Fruit fly (Drosophila melanogaster) whole organism, embryonic: Measurements from ENCODE around the gene Pgd.

ENCODE experiments used
- ATbp ChIP-seq: fragments of 200-800 bp; sonication (Bioruptor generic); optimal IDR thresholded peaks from 2 replicates; lab custom pipeline; 2017; ENCODE audit warnings: missing biosample characterization, mild to moderate bottlenecking, missing genetic modification characterization, missing genetic modification reagents
- Adf1 ChIP-seq: fragments of 200-800 bp; sonication (Bioruptor generic); IDR thresholded peaks from 2 replicates; pipeline ENCODE4 v1.3.6; 2022; ENCODE audit warnings: missing biosample characterization, missing genetic modification characterization
- Asciz ChIP-seq: fragments of 200-800 bp; sonication (Bioruptor generic); optimal IDR thresholded peaks from 2 replicates; lab custom pipeline; 2017; ENCODE audit warnings: missing biosample characterization, mild to moderate bottlenecking, missing genetic modification characterization, missing genetic modification reagents
- CG11504 ChIP-seq: fragments of 200-800 bp; sonication (Bioruptor generic); optimal IDR thresholded peaks from 3 replicates; lab custom pipeline; 2019; ENCODE audit warnings: missing biosample characterization, mild to moderate bottlenecking, missing genetic modification characterization, moderate library complexity
- CG12659 ChIP-seq: fragments of 200-800 bp; sonication (Bioruptor generic); optimal IDR thresholded peaks from 3 replicates; lab custom pipeline; 2017; ENCODE audit warnings: mild to moderate bottlenecking, missing biosample characterization, missing genetic modification reagents, missing genetic modification characterization
- CG14441 ChIP-seq: fragments of 200-800 bp; sonication (Bioruptor generic); IDR thresholded peaks from 2 replicates; pipeline ENCODE4 v1.3.6; 2022; ENCODE audit warnings: missing biosample characterization, missing genetic modification characterization
- CG15696 ChIP-seq: fragments of 200-800 bp; sonication (Bioruptor generic); optimal IDR thresholded peaks from 2 replicates; lab custom pipeline; 2019; ENCODE audit warnings: missing biosample characterization, mild to moderate bottlenecking, missing genetic modification characterization, moderate library complexity
- CG1603 ChIP-seq: fragments of 200-800 bp; sonication (Bioruptor generic); optimal IDR thresholded peaks from 2 replicates; lab custom pipeline; 2019; ENCODE audit warnings: missing biosample characterization, mild to moderate bottlenecking, missing genetic modification characterization, moderate library complexity
- CG1792 ChIP-seq: fragments of 200-800 bp; sonication (Bioruptor generic); optimal IDR thresholded peaks from 2 replicates; lab custom pipeline; 2016; ENCODE audit warnings: missing biosample characterization, missing genetic modification characterization
- CG3163 ChIP-seq: fragments of 200-800 bp; sonication (Bioruptor generic); optimal IDR thresholded peaks from 3 replicates; lab custom pipeline; 2016; ENCODE audit warnings: missing biosample characterization, missing genetic modification characterization
- CG5180 ChIP-seq: fragments of 200-800 bp; sonication (Bioruptor generic); optimal IDR thresholded peaks from 3 replicates; lab custom pipeline; 2017; ENCODE audit warnings: missing biosample characterization, missing genetic modification characterization, mild to moderate bottlenecking, moderate library complexity, missing genetic modification reagents
- CG6175 ChIP-seq: fragments of 200-800 bp; sonication (Bioruptor generic); IDR thresholded peaks from 3 replicates; pipeline ENCODE4 v1.3.6; 2022; ENCODE audit warnings: missing biosample characterization, missing genetic modification characterization
- CG6683 ChIP-seq: fragments of 200-800 bp; sonication (Bioruptor generic); optimal IDR thresholded peaks from 2 replicates; lab custom pipeline; 2017; ENCODE audit warnings: missing biosample characterization, mild to moderate bottlenecking, missing genetic modification characterization, missing genetic modification reagents
- CG7745 ChIP-seq: fragments of 200-800 bp; sonication (Bioruptor generic); optimal IDR thresholded peaks from 2 replicates; lab custom pipeline; 2018; ENCODE audit warnings: missing biosample characterization, mild to moderate bottlenecking, missing genetic modification characterization, moderate library complexity
- CG7786 ChIP-seq: fragments of 200-800 bp; sonication (Bioruptor generic); optimal IDR thresholded peaks from 2 replicates; lab custom pipeline; 2016; ENCODE audit warnings: missing biosample characterization, missing genetic modification characterization
- CG7987 ChIP-seq: fragments of 200-800 bp; sonication (Bioruptor generic); optimal IDR thresholded peaks from 2 replicates; lab custom pipeline; 2018; ENCODE audit warnings: missing biosample characterization, mild to moderate bottlenecking, missing genetic modification characterization, moderate library complexity
- CG8924 ChIP-seq: fragments of 200-800 bp; optimal IDR thresholded peaks from 3 replicates; lab custom pipeline; 2019; ENCODE audit warnings: missing biosample characterization, mild to moderate bottlenecking, missing genetic modification characterization, moderate library complexity
- Chrac-16 ChIP-seq: fragments of 200-800 bp; sonication (Bioruptor generic); optimal IDR thresholded peaks from 3 replicates; lab custom pipeline; 2016; ENCODE audit warnings: missing biosample characterization, missing genetic modification characterization
- Deaf1 ChIP-seq: fragments of 200-800 bp; optimal IDR thresholded peaks from 3 replicates; lab custom pipeline; 2019; ENCODE audit warnings: missing biosample characterization, mild to moderate bottlenecking, missing genetic modification characterization, moderate library complexity
- Dll ChIP-seq: fragments of 200-800 bp; sonication (Bioruptor generic); IDR thresholded peaks from 4 replicates; pipeline ENCODE4 v1.3.6; 2022; ENCODE audit warnings: missing biosample characterization, missing genetic modification characterization; ENCODE audit not compliant: partially characterized antibody
- Ets65A ChIP-seq: fragments of 200-800 bp; sonication (Bioruptor generic); peaks from one replicate; lab custom pipeline; 2016; ENCODE audit warnings: missing biosample characterization, missing genetic modification characterization
- Jarid2 ChIP-seq: fragments of 200-800 bp; sonication (Bioruptor generic); optimal IDR thresholded peaks from 3 replicates; lab custom pipeline; 2017; ENCODE audit warnings: mild to moderate bottlenecking, missing biosample characterization, missing genetic modification reagents, missing genetic modification characterization
- Med ChIP-seq: fragments of 200-800 bp; sonication (Bioruptor generic); peaks from one replicate; lab custom pipeline; 2016; ENCODE audit warnings: missing biosample characterization, missing genetic modification characterization, mild to moderate bottlenecking, inconsistent platforms, moderate library complexity
- Sox100B ChIP-seq: fragments of 200-800 bp; sonication (Bioruptor generic); optimal IDR thresholded peaks from 3 replicates; lab custom pipeline; 2018; ENCODE audit warnings: missing biosample characterization, mild to moderate bottlenecking, missing genetic modification characterization
- amos ChIP-seq: fragments of 200-800 bp; sonication (Bioruptor generic); IDR thresholded peaks from 2 replicates; pipeline ENCODE4 v1.3.6; 2022; ENCODE audit warnings: missing biosample characterization, missing genetic modification characterization; ENCODE audit not compliant: partially characterized antibody
- ase ChIP-seq: fragments of 200-800 bp; sonication (Bioruptor generic); IDR thresholded peaks from 3 replicates; pipeline ENCODE4 v1.3.6; 2022; ENCODE audit warnings: missing biosample characterization, missing genetic modification characterization
- bigmax ChIP-seq: fragments of 200-800 bp; sonication (Bioruptor generic); optimal IDR thresholded peaks from 2 replicates; lab custom pipeline; 2018; ENCODE audit warnings: missing biosample characterization, mild to moderate bottlenecking, missing genetic modification characterization
- cad ChIP-seq: fragments of >200 bp; optimal IDR thresholded peaks from 2 replicates; lab custom pipeline; 2017; ENCODE audit warnings: missing biosample characterization, missing genetic modification characterization
- crol ChIP-seq: fragments of 200-800 bp; sonication (Bioruptor generic); IDR thresholded peaks from 2 replicates; pipeline ENCODE4 v1.3.6; 2022; ENCODE audit warnings: missing biosample characterization, missing genetic modification characterization
- crp ChIP-seq, 2 experiments: fragments of 200-800 bp; sonication (Bioruptor generic); optimal IDR thresholded peaks; 2 replicates in 1 of 2; 3 replicates in 1 of 2; lab custom pipeline; 2017; ENCODE audit warnings: missing biosample characterization in 2 of 2, missing genetic modification characterization in 2 of 2, mild to moderate bottlenecking in 1 of 2, moderate library complexity in 1 of 2
- cwo ChIP-seq: fragments of 200-800 bp; sonication (Bioruptor generic); optimal IDR thresholded peaks from 3 replicates; lab custom pipeline; 2017; ENCODE audit warnings: missing biosample characterization, missing genetic modification characterization, mild to moderate bottlenecking, moderate library complexity, missing genetic modification reagents
- dysf ChIP-seq: fragments of 200-800 bp; sonication (Bioruptor generic); IDR thresholded peaks from 3 replicates; pipeline ENCODE4 v1.3.6; 2022; ENCODE audit warnings: missing biosample characterization, missing genetic modification characterization
- exex ChIP-seq: fragments of 200-800 bp; sonication (Bioruptor generic); optimal IDR thresholded peaks from 4 replicates; lab custom pipeline; 2018; ENCODE audit warnings: missing biosample characterization, mild to moderate bottlenecking, missing genetic modification characterization, moderate library complexity
- jumu ChIP-seq: fragments of 200-800 bp; sonication (Bioruptor generic); optimal IDR thresholded peaks from 3 replicates; lab custom pipeline; 2016; ENCODE audit warnings: missing biosample characterization, missing genetic modification characterization
- lab ChIP-seq: fragments of 200-800 bp; sonication (Bioruptor generic); optimal IDR thresholded peaks from 3 replicates; lab custom pipeline; 2017; ENCODE audit warnings: missing biosample characterization, missing genetic modification characterization, mild to moderate bottlenecking, moderate library complexity, missing genetic modification reagents
- maf-S ChIP-seq: fragments of 200-800 bp; sonication (Bioruptor generic); optimal IDR thresholded peaks from 2 replicates; lab custom pipeline; 2016; ENCODE audit warnings: missing biosample characterization, missing genetic modification characterization
- pb ChIP-seq: fragments of 200-800 bp; sonication (Bioruptor generic); optimal IDR thresholded peaks from 3 replicates; lab custom pipeline; 2016; ENCODE audit warnings: missing biosample characterization, missing genetic modification characterization
- repo ChIP-seq: fragments of 200-800 bp; sonication (Bioruptor generic); optimal IDR thresholded peaks from 2 replicates; lab custom pipeline; 2016; ENCODE audit warnings: missing biosample characterization, missing genetic modification characterization
- salm ChIP-seq: fragments of 200-800 bp; sonication (Bioruptor generic); optimal IDR thresholded peaks from 2 replicates; lab custom pipeline; 2018; ENCODE audit warnings: missing biosample characterization, mild to moderate bottlenecking, missing genetic modification characterization
- sc ChIP-seq, 3 experiments: fragments of >200 bp in 2 of 3; fragments of 200-800 bp in 1 of 3; sonication (Bioruptor generic) in 1 of 3; optimal IDR thresholded peaks; 2 replicates in 2 of 3; 3 replicates in 1 of 3; lab custom pipeline; 2017; ENCODE audit warnings: mild to moderate bottlenecking in 1 of 3, missing biosample characterization in 1 of 3, missing genetic modification characterization in 1 of 3, missing genetic modification reagents in 1 of 3
- sens ChIP-seq: fragments of 200-800 bp; sonication (Bioruptor generic); peaks from one replicate; lab custom pipeline; 2016; ENCODE audit warnings: missing biosample characterization, missing genetic modification characterization
- so ChIP-seq: fragments of 200-800 bp; sonication (Bioruptor generic); IDR thresholded peaks from 3 replicates; pipeline ENCODE4 v1.3.6; 2022; ENCODE audit warnings: missing biosample characterization, missing genetic modification characterization
- sug ChIP-seq: fragments of 200-800 bp; optimal IDR thresholded peaks from 2 replicates; lab custom pipeline; 2019; ENCODE audit warnings: missing biosample characterization, mild to moderate bottlenecking, missing genetic modification characterization, moderate library complexity
- toy ChIP-seq: fragments of 200-800 bp; sonication (Bioruptor generic); IDR thresholded peaks from 2 replicates; pipeline ENCODE4 v1.3.6; 2022; ENCODE audit warnings: missing biosample characterization, missing genetic modification characterization
- vnd ChIP-seq: fragments of 200-800 bp; sonication (Bioruptor generic); IDR thresholded peaks from 3 replicates; pipeline ENCODE4 v1.3.6; 2022; ENCODE audit warnings: missing biosample characterization, missing genetic modification characterization; ENCODE audit not compliant: partially characterized antibody
- z ChIP-seq: fragments of 200-800 bp; sonication (Bioruptor generic); IDR thresholded peaks from 3 replicates; pipeline ENCODE4 v1.3.6; 2022; ENCODE audit warnings: missing biosample characterization, missing genetic modification characterization

The Pgd gene

DNA sequence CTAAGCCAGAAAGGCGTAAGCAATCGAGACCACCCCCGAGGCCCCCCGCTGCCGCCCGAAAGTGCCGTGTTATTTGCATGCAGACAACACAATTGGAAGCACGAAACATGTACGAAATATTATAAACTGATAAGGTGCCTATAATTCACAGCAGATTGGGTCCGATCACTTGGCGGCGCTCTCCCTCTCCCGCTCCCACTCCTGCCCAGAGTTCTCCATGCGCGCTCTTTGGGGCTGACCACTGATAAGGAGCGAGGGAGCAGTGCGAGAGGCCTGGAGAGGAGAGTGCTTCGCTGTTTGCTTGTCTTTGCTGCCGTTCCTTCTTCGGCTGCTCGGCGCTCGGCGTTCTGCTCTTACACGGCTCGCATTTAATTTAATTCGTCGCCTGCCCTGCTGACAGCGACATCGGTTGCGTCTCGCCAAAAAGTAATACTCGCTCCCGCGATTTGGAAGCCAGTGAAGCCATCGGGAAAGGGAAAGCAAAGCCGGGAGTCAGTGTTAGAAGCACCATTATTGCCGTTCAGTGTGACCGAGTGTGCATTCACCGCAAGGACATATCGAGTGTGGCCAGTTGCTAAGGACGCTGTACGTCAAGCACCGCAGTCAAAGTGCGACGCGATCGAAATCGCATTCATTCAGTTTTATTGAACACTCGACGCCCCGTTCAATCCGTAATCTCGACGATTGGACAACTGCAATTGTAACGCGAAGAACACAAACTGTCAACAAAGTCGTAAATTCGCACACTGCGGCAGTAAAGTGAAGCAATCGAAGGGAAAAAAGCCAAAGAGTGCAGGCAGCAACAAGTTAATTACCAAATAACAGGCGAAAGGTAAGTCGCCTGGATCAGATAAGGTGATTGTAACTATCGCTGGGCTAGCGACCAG, 49.5 kb downstream of the Pgd start (continued):
- TF ChIP-seq Dll (GFP tag; lab: Robert Waterston, UW) (0 out of 4 replicates have a peak, but pooled peaks have one; percentile 35), crol (peak; percentile 75), cwo (GFP tag; lab: Kevin White, UChicago) (peak; percentile 4), CG3163 (peak; percentile 3), lab (peak; percentile 36), Sox100B (no peak), sug (tag; lab: Kevin White, UChicago) (peak; percentile 94), CG14441 (GFP tag; lab: Robert Waterston, UW) (0 out of 2 replicates have a peak, but pooled peaks have one; percentile 5), Adf1 (peak; percentile 28; the same call in 1 of the 2 replicates), Ets65A (GFP tag; lab: Kevin White, UChicago) (peak; percentile 70)

DNA sequence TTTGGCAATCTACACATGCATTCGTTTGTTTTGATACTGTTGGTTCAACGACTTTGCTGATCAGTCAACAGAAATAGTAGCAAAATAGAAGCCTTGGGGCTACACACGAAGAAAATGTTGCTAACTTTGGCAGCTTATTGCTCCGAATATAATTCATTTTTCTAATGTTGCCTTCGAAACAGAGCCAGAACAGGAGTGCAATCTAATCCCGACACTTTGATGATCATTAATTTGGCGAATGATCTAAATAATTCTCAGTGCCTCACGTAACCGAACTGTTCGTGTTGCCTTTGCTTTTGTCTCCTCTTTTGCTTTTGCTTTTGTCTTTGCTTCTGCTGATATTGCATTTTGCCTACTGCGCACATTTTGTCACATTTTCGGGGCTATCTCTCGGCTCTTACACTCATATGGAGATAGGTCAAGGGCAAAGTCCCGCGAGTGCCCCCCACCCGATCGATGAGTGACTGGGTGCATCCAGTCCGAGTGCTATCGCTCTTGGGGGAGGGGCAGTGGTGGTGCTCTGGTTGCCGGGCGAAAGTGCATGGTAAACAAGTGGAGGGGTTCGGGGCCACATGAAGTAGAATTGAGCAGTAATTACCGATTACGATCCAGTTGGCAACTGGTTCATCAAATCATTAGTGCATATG, 51.3 kb downstream of the Pgd start:
- no peak for TF ChIP-seq bigmax
- no peak for TF ChIP-seq exex
- no peak for TF ChIP-seq Chrac-16 (GFP tag; lab: Kevin White, UChicago)
- no peak for TF ChIP-seq CG8924 (tag; lab: Kevin White, UChicago)
- TF ChIP-seq CG7745 (tag; lab: Kevin White, UChicago) = no peak
- no peak for TF ChIP-seq z (GFP tag; lab: Robert Waterston, UW)
- TF ChIP-seq Ets65A (GFP tag; lab: Kevin White, UChicago) = peak; percentile 6
- TF ChIP-seq so (GFP tag; lab: Robert Waterston, UW) = no peak
- TF ChIP-seq salm = no peak
- TF ChIP-seq jumu (GFP tag; lab: Kevin White, UChicago) = no peak
- TF ChIP-seq ase (GFP tag; lab: Robert Waterston, UW) = no peak
- TF ChIP-seq dysf (GFP tag; lab: Robert Waterston, UW) = peak; percentile 34; the same call in 1 of the 3 replicates
- no peak for TF ChIP-seq cad
- peak; percentile 49 for TF ChIP-seq sens (GFP tag; lab: Kevin White, UChicago)
- TF ChIP-seq vnd (GFP tag; lab: Robert Waterston, UW) = no peak
- TF ChIP-seq CG11504 (tag; lab: Kevin White, UChicago) = peak; percentile 24
- no peak for TF ChIP-seq Asciz
- no peak for TF ChIP-seq CG15696 (tag; lab: Kevin White, UChicago)
- TF ChIP-seq CG12659 (GFP tag; lab: Kevin White, UChicago) = no peak
- no peak for TF ChIP-seq amos
- TF ChIP-seq CG1792 (GFP tag; lab: Kevin White, UChicago) = no peak
- TF ChIP-seq crp (GFP tag; optimal IDR thresholded peaks at IDR 0.05; lab: Kevin White, UChicago) = no peak
- TF ChIP-seq CG7786 (GFP tag; lab: Kevin White, UChicago) = no peak
- no peak for TF ChIP-seq Deaf1 (tag; lab: Kevin White, UChicago)
- no peak for TF ChIP-seq pb (GFP tag; lab: Kevin White, UChicago)
- TF ChIP-seq CG5180 = no peak
- TF ChIP-seq toy (GFP tag; lab: Robert Waterston, UW) = no peak
- no peak for TF ChIP-seq CG7987 (GFP tag; lab: Kevin White, UChicago)
- no peak for TF ChIP-seq ATbp (GFP tag; lab: Kevin White, UChicago)
- TF ChIP-seq Med (GFP tag; lab: Kevin White, UChicago) = peak; percentile 40
- no peak for TF ChIP-seq CG6683 (GFP tag; lab: Kevin White, UChicago)
- TF ChIP-seq CG6175 = no peak
- no peak for TF ChIP-seq CG1603
- no peak for TF ChIP-seq maf-S (GFP tag; lab: Kevin White, UChicago)
- no peak for TF ChIP-seq Jarid2 (GFP tag; lab: Kevin White, UChicago)
- TF ChIP-seq sc (optimal IDR thresholded peaks at IDR 0.05; lab: Kevin White, UChicago) = no peak
- no peak for TF ChIP-seq sc (GFP tag; optimal IDR thresholded peaks at IDR 0.05; lab: Kevin White, UChicago)
- TF ChIP-seq repo = no peak
